Worm (Caenorhabditis elegans) whole organism, L1 larva: Measurements from ENCODE around the gene igeg-1.
A peak's percentile ranks its signal among the peaks of the same experiment; 100 is the strongest.

ENCODE experiments used
- C04F5.9 ChIP-seq: sonication (generic microtip); optimal IDR thresholded peaks from 2 replicates; lab custom pipeline; 2016; ENCODE audit warnings: missing genetic modification characterization, missing compliant biosample characterization
- F16B12.6 ChIP-seq: fragments of 150-350 bp; optimal IDR thresholded peaks from 2 replicates; lab custom pipeline; 2014; ENCODE audit warnings: missing biosample characterization, missing genetic modification characterization
- Y116A8C.19 ChIP-seq: sonication (generic microtip); optimal IDR thresholded peaks from 2 replicates; lab custom pipeline; 2016; ENCODE audit warnings: missing compliant biosample characterization, missing genetic modification characterization, borderline replicate concordance
- ama-1 ChIP-seq: fragments of 150-350 bp; optimal IDR thresholded peaks from 2 replicates; lab custom pipeline; 2014
- ceh-63 ChIP-seq: fragments of 200-800 bp; sonication (Bioruptor generic); optimal IDR thresholded peaks from 2 replicates; lab custom pipeline; 2018; ENCODE audit warnings: mild to moderate bottlenecking, missing genetic modification characterization, missing compliant biosample characterization
- ceh-8 ChIP-seq: fragments of 200-800 bp; sonication (Bioruptor generic); optimal IDR thresholded peaks from 2 replicates; lab custom pipeline; 2018; ENCODE audit warnings: mild to moderate bottlenecking, missing genetic modification characterization, moderate library complexity, missing compliant biosample characterization
- ceh-82 ChIP-seq, 3 experiments: fragments of 150-350 bp in 1 of 3; sonication (generic microtip) in 2 of 3; optimal IDR thresholded peaks; 2 replicates each; lab custom pipeline; 2014 to 2017; ENCODE audit warnings: missing biosample characterization in 3 of 3, missing genetic modification characterization in 3 of 3
- dpl-1 ChIP-seq, 3 experiments: fragments of 150-350 bp in 2 of 3; sonication (generic microtip) in 1 of 3; optimal IDR thresholded peaks; 2 replicates each; lab custom pipeline; 2014 to 2017; ENCODE audit warnings: missing biosample characterization in 3 of 3, missing genetic modification characterization in 3 of 3, missing genetic modification reagents in 3 of 3
- efl-1 ChIP-seq, 4 experiments: fragments of 150-350 bp; optimal IDR thresholded peaks in 3 of 4; peaks in 1 of 4; 1 replicate in 1 of 4; 2 replicates in 3 of 4; lab custom pipeline; 2014; ENCODE audit warnings: missing biosample characterization in 2 of 4, missing genetic modification characterization in 2 of 4, missing genetic modification reagents in 2 of 4
- egl-27 ChIP-seq, 2 experiments: fragments of 150-350 bp in 1 of 2; sonication (generic microtip); optimal IDR thresholded peaks; 3 replicates each; lab custom pipeline; 2017 to 2018; ENCODE audit warnings: missing biosample characterization in 2 of 2, missing genetic modification characterization in 2 of 2, missing genetic modification reagents in 2 of 2
- elt-2 ChIP-seq: sonication (generic microtip); optimal IDR thresholded peaks from 2 replicates; lab custom pipeline; 2016; ENCODE audit warnings: missing genetic modification characterization, mild to moderate bottlenecking, inconsistent platforms, missing compliant biosample characterization, missing genetic modification reagents
- elt-3 ChIP-seq, 6 experiments: fragments of 150-350 bp in 1 of 6; sonication (generic microtip); optimal IDR thresholded peaks; 2 replicates each; lab custom pipeline; 2017 to 2018; ENCODE audit warnings: missing biosample characterization in 6 of 6, missing genetic modification characterization in 6 of 6, inconsistent platforms in 1 of 6
- fkh-10 ChIP-seq: sonication (generic microtip); optimal IDR thresholded peaks from 2 replicates; lab custom pipeline; 2017; ENCODE audit warnings: missing biosample characterization, missing genetic modification reagents, missing genetic modification characterization
- fkh-8 ChIP-seq: sonication (generic microtip); optimal IDR thresholded peaks from 2 replicates; lab custom pipeline; 2016; ENCODE audit warnings: mild to moderate bottlenecking, missing genetic modification characterization, missing compliant biosample characterization
- hlh-17 ChIP-seq: fragments of 200-800 bp; sonication (Bioruptor generic); optimal IDR thresholded peaks from 2 replicates; lab custom pipeline; 2018; ENCODE audit warnings: missing genetic modification characterization, mild to moderate bottlenecking, missing compliant biosample characterization, moderate library complexity, borderline replicate concordance
- hlh-4 ChIP-seq: sonication (generic microtip); optimal IDR thresholded peaks from 2 replicates; lab custom pipeline; 2016; ENCODE audit warnings: mild to moderate bottlenecking, missing genetic modification characterization, missing compliant biosample characterization
- irx-1 ChIP-seq: sonication (generic microtip); optimal IDR thresholded peaks from 2 replicates; lab custom pipeline; 2016; ENCODE audit warnings: missing genetic modification characterization, missing compliant biosample characterization
- isw-1 ChIP-seq: fragments of 200-800 bp; sonication (Bioruptor generic); IDR thresholded peaks from 2 replicates; pipeline ENCODE4 v1.3.6; 2022; ENCODE audit warnings: missing genetic modification characterization, missing compliant biosample characterization
- jun-1 ChIP-seq: fragments of 150-350 bp; optimal IDR thresholded peaks from 2 replicates; lab custom pipeline; 2014; ENCODE audit warnings: missing biosample characterization, missing genetic modification reagents, missing genetic modification characterization
- lin-13 ChIP-seq: fragments of 150-350 bp; optimal IDR thresholded peaks from 2 replicates; lab custom pipeline; 2014; ENCODE audit warnings: missing biosample characterization, missing genetic modification reagents, missing genetic modification characterization
- lin-14 ChIP-seq: fragments of 200-800 bp; sonication (Bioruptor generic); optimal IDR thresholded peaks from 2 replicates; lab custom pipeline; 2018; ENCODE audit warnings: mild to moderate bottlenecking, missing genetic modification characterization, moderate library complexity, missing compliant biosample characterization
- lin-15B ChIP-seq: fragments of 150-350 bp; sonication (generic microtip); optimal IDR thresholded peaks from 3 replicates; lab custom pipeline; 2014; ENCODE audit warnings: missing biosample characterization, missing genetic modification characterization
- lin-39 ChIP-seq: fragments of 150-350 bp; optimal IDR thresholded peaks from 2 replicates; lab custom pipeline; 2014; ENCODE audit warnings: missing biosample characterization, missing genetic modification reagents, missing genetic modification characterization
- lsy-2 ChIP-seq, 2 experiments: fragments of 150-350 bp; optimal IDR thresholded peaks; 2 replicates each; lab custom pipeline; 2014; ENCODE audit warnings: missing biosample characterization in 2 of 2, missing genetic modification characterization in 2 of 2
- mdl-1 ChIP-seq, 2 experiments: fragments of 150-350 bp; optimal IDR thresholded peaks; 2 replicates each; lab custom pipeline; 2014 to 2017; ENCODE audit warnings: missing biosample characterization in 2 of 2, missing genetic modification characterization in 2 of 2, inconsistent platforms in 1 of 2
- mep-1 ChIP-seq: fragments of 150-350 bp; optimal IDR thresholded peaks from 2 replicates; lab custom pipeline; 2014; ENCODE audit warnings: missing biosample characterization, missing genetic modification characterization
- nhr-19 ChIP-seq: fragments of 200-800 bp; sonication (Bioruptor generic); conservative IDR thresholded peaks from 2 replicates; pipeline ENCODE4 v1.3.6; 2022; ENCODE audit warnings: missing genetic modification characterization, missing compliant biosample characterization
- nhr-20 ChIP-seq: sonication (generic microtip); optimal IDR thresholded peaks from 2 replicates; lab custom pipeline; 2016; ENCODE audit warnings: mild to moderate bottlenecking, missing genetic modification characterization, missing compliant biosample characterization
- nhr-28 ChIP-seq: fragments of 150-350 bp; optimal IDR thresholded peaks from 2 replicates; lab custom pipeline; 2014; ENCODE audit warnings: missing biosample characterization, missing genetic modification characterization
- nhr-47 ChIP-seq: sonication (generic microtip); optimal IDR thresholded peaks from 2 replicates; lab custom pipeline; 2016; ENCODE audit warnings: mild to moderate bottlenecking, missing genetic modification characterization, moderate library complexity, missing compliant biosample characterization
- nhr-71 ChIP-seq: sonication (generic microtip); optimal IDR thresholded peaks from 2 replicates; lab custom pipeline; 2016; ENCODE audit warnings: mild to moderate bottlenecking, missing genetic modification characterization, moderate library complexity, missing compliant biosample characterization
- nhr-77 ChIP-seq: fragments of 150-350 bp; optimal IDR thresholded peaks from 2 replicates; lab custom pipeline; 2014; ENCODE audit warnings: missing biosample characterization, missing genetic modification characterization
- nhr-84 ChIP-seq: sonication (generic microtip); optimal IDR thresholded peaks from 2 replicates; lab custom pipeline; 2017; ENCODE audit warnings: missing biosample characterization, missing genetic modification characterization
- nhr-85 ChIP-seq: sonication (generic microtip); peaks from one replicate; lab custom pipeline; 2016; ENCODE audit warnings: missing genetic modification characterization, inconsistent platforms, missing compliant biosample characterization
- rnt-1 ChIP-seq: sonication (generic microtip); optimal IDR thresholded peaks from 2 replicates; lab custom pipeline; 2016; ENCODE audit warnings: mild to moderate bottlenecking, missing genetic modification characterization, moderate library complexity, missing compliant biosample characterization
- skn-1 ChIP-seq: fragments of 150-350 bp; optimal IDR thresholded peaks from 2 replicates; lab custom pipeline; 2014; ENCODE audit warnings: missing biosample characterization, missing genetic modification characterization
- snpc-4 ChIP-seq: fragments of 150-350 bp; optimal IDR thresholded peaks from 2 replicates; lab custom pipeline; 2014; ENCODE audit warnings: missing biosample characterization, missing genetic modification characterization
- sox-4 ChIP-seq: sonication (generic microtip); optimal IDR thresholded peaks from 2 replicates; lab custom pipeline; 2016; ENCODE audit warnings: missing genetic modification characterization, missing compliant biosample characterization
- sptf-1 ChIP-seq: fragments of 150-350 bp; optimal IDR thresholded peaks from 2 replicates; lab custom pipeline; 2014; ENCODE audit warnings: missing biosample characterization, missing genetic modification characterization
- unc-130 ChIP-seq: fragments of 150-350 bp; optimal IDR thresholded peaks from 2 replicates; lab custom pipeline; 2017; ENCODE audit warnings: missing biosample characterization, missing genetic modification characterization, inconsistent platforms
- unc-62 ChIP-seq: fragments of 150-350 bp; optimal IDR thresholded peaks from 2 replicates; lab custom pipeline; 2014; ENCODE audit warnings: missing biosample characterization, missing genetic modification reagents, missing genetic modification characterization
- vab-15 ChIP-seq: sonication (generic microtip); optimal IDR thresholded peaks from 2 replicates; lab custom pipeline; 2017; ENCODE audit warnings: missing genotype, mild to moderate bottlenecking, missing genetic modification characterization, missing compliant biosample characterization
- xbp-1 ChIP-seq: sonication (generic microtip); optimal IDR thresholded peaks from 2 replicates; lab custom pipeline; 2016; ENCODE audit warnings: missing genetic modification characterization, missing compliant biosample characterization
- zag-1 ChIP-seq: fragments of 150-350 bp; optimal IDR thresholded peaks from 2 replicates; lab custom pipeline; 2014; ENCODE audit warnings: missing biosample characterization, missing genetic modification characterization
- ztf-11 ChIP-seq, 2 experiments: sonication (generic microtip); optimal IDR thresholded peaks; 2 replicates each; lab custom pipeline; 2016 to 2017; ENCODE audit warnings: missing genetic modification characterization in 2 of 2, missing biosample characterization in 1 of 2, missing compliant biosample characterization in 1 of 2
- ztf-4 ChIP-seq: fragments of 150-350 bp; optimal IDR thresholded peaks from 2 replicates; lab custom pipeline; 2014; ENCODE audit warnings: missing biosample characterization, missing genetic modification characterization

igeg-1 gene

ce11 chrIV:4568402-4568891 lies 6.0 kb downstream of the igeg-1 start, which contains the start of gene F28E10.1:
F28E10.1 (plus strand) TSS chrIV:4568841.
- TF ChIP-seq skn-1 (tag; lab: Kevin White, UChicago) (no peak), rnt-1 (tag; lab: Kevin White, UChicago) (no peak), C04F5.9 (no peak), zag-1 (tag; lab: Kevin White, UChicago) (no peak), fkh-10 (peak; percentile 77), ceh-8 (GFP tag; lab: Kevin White, UChicago) (no peak), lin-14 (GFP tag; lab: Kevin White, UChicago) (peak; percentile 54)

- TF ChIP-seq dpl-1 (GFP tag; optimal IDR thresholded peaks at IDR 0.05; lab: Kevin White, UChicago) (no peak), lsy-2 (tag; optimal IDR thresholded peaks at IDR 0.05; lab: Kevin White, UChicago) (no peak), hlh-4 (tag; lab: Kevin White, UChicago) (no peak), nhr-71 (tag; lab: Kevin White, UChicago) (peak; percentile 24), nhr-47 (tag; lab: Kevin White, UChicago) (peak; percentile 27), fkh-10 (peak; percentile 77), unc-62 (GFP tag; lab: Kevin White, UChicago) (no peak), nhr-85 (tag; lab: Kevin White, UChicago) (no peak), unc-130 (tag; lab: Kevin White, UChicago) (no peak), lin-14 (GFP tag; lab: Kevin White, UChicago) (peak; percentile 79), skn-1 (tag; lab: Kevin White, UChicago) (no peak), hlh-17 (GFP tag; lab: Kevin White, UChicago) (no peak), F16B12.6 (no peak), lin-13 (GFP tag; lab: Kevin White, UChicago) (peak; percentile 9), ztf-4 (tag; lab: Kevin White, UChicago) (no peak), ztf-11 (tag; optimal IDR thresholded peaks at IDR 0.05; lab: Kevin White, UChicago) (no peak), fkh-8 (tag; lab: Kevin White, UChicago) (peak; percentile 64), mdl-1 (tag; optimal IDR thresholded peaks at IDR 0.05; lab: Kevin White, UChicago) (no peak), snpc-4 (tag; lab: Kevin White, UChicago) (no peak), efl-1 (optimal IDR thresholded peaks at IDR 0.05; lab: Kevin White, UChicago) (no peak), efl-1 (GFP tag; optimal IDR thresholded peaks at IDR 0.05 in 1 of 2; lab: Kevin White, UChicago) (peak in 1 of 2 experiments; percentile 2), irx-1 (peak; percentile 9)
Observed at ce11 chrIV:4570599-4570998, 8.2 kb downstream of the igeg-1 start.

- no peak for TF ChIP-seq sox-4 (tag; lab: Kevin White, UChicago)
- TF ChIP-seq lin-39: no peak
- TF ChIP-seq jun-1 (tag; lab: Kevin White, UChicago): no peak
- peak; percentile 6 for TF ChIP-seq nhr-47 (tag; lab: Kevin White, UChicago)
- TF ChIP-seq ztf-4 (tag; lab: Kevin White, UChicago): no peak
- no peak for TF ChIP-seq egl-27 (tag; optimal IDR thresholded peaks at IDR 0.05; lab: Kevin White, UChicago)
- TF ChIP-seq elt-3 (tag; optimal IDR thresholded peaks at IDR 0.05; lab: Kevin White, UChicago): no peak
- TF ChIP-seq nhr-19 (GFP tag; lab: Robert Waterston, UW): no peak
- no peak for TF ChIP-seq unc-130 (tag; lab: Kevin White, UChicago)
- TF ChIP-seq ceh-82 (tag; optimal IDR thresholded peaks at IDR 0.05; lab: Kevin White, UChicago): peak in 1 of 3 experiments; percentile 26
- TF ChIP-seq nhr-71 (tag; lab: Kevin White, UChicago): no peak
- TF ChIP-seq isw-1 (GFP tag; lab: Robert Waterston, UW): no peak
- no peak for TF ChIP-seq mep-1 (tag; lab: Kevin White, UChicago)
- no peak for TF ChIP-seq ceh-63 (GFP tag; lab: Kevin White, UChicago)
- no peak for TF ChIP-seq nhr-20 (tag; lab: Kevin White, UChicago)
- TF ChIP-seq lin-15B (tag; lab: Kevin White, UChicago): no peak
- no peak for TF ChIP-seq mdl-1 (tag; optimal IDR thresholded peaks at IDR 0.05; lab: Kevin White, UChicago)
- no peak for TF ChIP-seq nhr-77 (tag; lab: Kevin White, UChicago)
- no peak for TF ChIP-seq elt-2
- TF ChIP-seq Y116A8C.19 (tag; lab: Kevin White, UChicago): no peak
- no peak for TF ChIP-seq unc-62 (GFP tag; lab: Kevin White, UChicago)
- TF ChIP-seq nhr-28 (tag; lab: Kevin White, UChicago): no peak
- TF ChIP-seq fkh-10: no peak
- TF ChIP-seq snpc-4 (tag; lab: Kevin White, UChicago): no peak
- no peak for TF ChIP-seq rnt-1 (tag; lab: Kevin White, UChicago)
- TF ChIP-seq xbp-1: no peak
- TF ChIP-seq ceh-8 (GFP tag; lab: Kevin White, UChicago): peak; percentile 9
- no peak for TF ChIP-seq hlh-17 (GFP tag; lab: Kevin White, UChicago)
- TF ChIP-seq sptf-1 (tag; lab: Kevin White, UChicago): no peak
- TF ChIP-seq nhr-84 (tag; lab: Kevin White, UChicago): no peak
- peak; percentile 52 for TF ChIP-seq lin-14 (GFP tag; lab: Kevin White, UChicago)
- no peak for TF ChIP-seq vab-15 (tag; lab: Kevin White, UChicago)
- TF ChIP-seq nhr-85 (tag; lab: Kevin White, UChicago): no peak
- no peak for TF ChIP-seq ama-1
- TF ChIP-seq, all 84 proteins: peak for 4
Observed at ce11 chrIV:4574051-4574450, 11.6 kb downstream of the igeg-1 start.
